Fruit fly (Drosophila melanogaster) whole organism, embryonic: ENCODE data around the gene osi.

ENCODE experiments used
- BEAF-32 ChIP-seq: fragments of 200-800 bp; sonication (Bioruptor generic); optimal IDR thresholded peaks from 3 replicates; lab custom pipeline; 2017; ENCODE audit warnings: missing biosample characterization, missing genetic modification characterization, mild to moderate bottlenecking, moderate library complexity, missing genetic modification reagents
- BtbVII ChIP-seq: fragments of 200-800 bp; sonication (Bioruptor generic); optimal IDR thresholded peaks from 3 replicates; lab custom pipeline; 2017; ENCODE audit warnings: missing biosample characterization, mild to moderate bottlenecking, missing genetic modification characterization
- CG12391 ChIP-seq: fragments of 200-800 bp; sonication (Bioruptor generic); optimal IDR thresholded peaks from 3 replicates; lab custom pipeline; 2018; ENCODE audit warnings: missing biosample characterization, mild to moderate bottlenecking, missing genetic modification characterization, moderate library complexity
- CG12769 ChIP-seq: fragments of 200-800 bp; sonication (Bioruptor generic); optimal IDR thresholded peaks from 2 replicates; lab custom pipeline; 2019; ENCODE audit warnings: missing biosample characterization, mild to moderate bottlenecking, missing genetic modification characterization, moderate library complexity
- CG13287 ChIP-seq: fragments of 200-800 bp; sonication (Bioruptor generic); IDR thresholded peaks from 2 replicates; pipeline ENCODE4 v1.3.6; 2022; ENCODE audit warnings: missing biosample characterization, missing genetic modification characterization; ENCODE audit not compliant: partially characterized antibody
- CG14667 ChIP-seq: fragments of 200-800 bp; sonication (Bioruptor generic); IDR thresholded peaks from 2 replicates; pipeline ENCODE4 v1.3.6; 2022; ENCODE audit warnings: missing biosample characterization, missing genetic modification characterization
- CG15269 ChIP-seq: fragments of 200-800 bp; sonication (Bioruptor generic); optimal IDR thresholded peaks from 2 replicates; lab custom pipeline; 2018; ENCODE audit warnings: missing biosample characterization, mild to moderate bottlenecking, missing genetic modification characterization, moderate library complexity
- CG15696 ChIP-seq: fragments of 200-800 bp; sonication (Bioruptor generic); optimal IDR thresholded peaks from 2 replicates; lab custom pipeline; 2019; ENCODE audit warnings: missing biosample characterization, mild to moderate bottlenecking, missing genetic modification characterization, moderate library complexity
- CG16813 ChIP-seq: fragments of 200-800 bp; sonication (Bioruptor generic); IDR thresholded peaks from 3 replicates; pipeline ENCODE4 v1.3.6; 2022; ENCODE audit warnings: missing biosample characterization, missing genetic modification characterization; ENCODE audit not compliant: partially characterized antibody
- CG16815 ChIP-seq: fragments of 200-800 bp; sonication (Bioruptor generic); optimal IDR thresholded peaks from 3 replicates; lab custom pipeline; 2017; ENCODE audit warnings: missing biosample characterization, mild to moderate bottlenecking, missing genetic modification characterization
- CG16863 ChIP-seq: fragments of 200-800 bp; sonication (Bioruptor generic); optimal IDR thresholded peaks from 3 replicates; lab custom pipeline; 2016; ENCODE audit warnings: missing biosample characterization, missing genetic modification characterization
- CG18619 ChIP-seq: fragments of 200-800 bp; sonication (Bioruptor generic); optimal IDR thresholded peaks from 3 replicates; lab custom pipeline; 2017; ENCODE audit warnings: missing biosample characterization, mild to moderate bottlenecking, missing genetic modification characterization
- CG18764 ChIP-seq: fragments of 200-800 bp; sonication (Bioruptor generic); optimal IDR thresholded peaks from 3 replicates; lab custom pipeline; 2016; ENCODE audit warnings: missing biosample characterization, missing genetic modification characterization
- CG2120 ChIP-seq: fragments of 200-800 bp; sonication (Bioruptor generic); optimal IDR thresholded peaks from 3 replicates; lab custom pipeline; 2016; ENCODE audit warnings: missing biosample characterization, missing genetic modification characterization
- CG2678 ChIP-seq: fragments of 200-800 bp; sonication (Bioruptor generic); optimal IDR thresholded peaks from 3 replicates; lab custom pipeline; 2019; ENCODE audit warnings: missing biosample characterization, mild to moderate bottlenecking, missing genetic modification characterization, moderate library complexity
- CG31224 ChIP-seq: fragments of 200-800 bp; sonication (Bioruptor generic); IDR thresholded peaks from 2 replicates; pipeline ENCODE4 v1.3.6; 2022; ENCODE audit warnings: missing biosample characterization, missing genetic modification characterization
- CG32772 ChIP-seq: fragments of 200-800 bp; sonication (Bioruptor generic); IDR thresholded peaks from 2 replicates; pipeline ENCODE4 v1.3.6; 2022; ENCODE audit warnings: missing biosample characterization, missing genetic modification characterization
- CG42726 ChIP-seq: fragments of 200-800 bp; sonication (Bioruptor generic); IDR thresholded peaks from 2 replicates; pipeline ENCODE4 v1.3.6; 2022; ENCODE audit warnings: missing biosample characterization, missing genetic modification characterization; ENCODE audit not compliant: partially characterized antibody
- CG6813 ChIP-seq: fragments of 200-800 bp; sonication (Bioruptor generic); optimal IDR thresholded peaks from 2 replicates; lab custom pipeline; 2017; ENCODE audit warnings: missing biosample characterization, missing genetic modification characterization, mild to moderate bottlenecking, moderate library complexity, missing genetic modification reagents
- CG7928 ChIP-seq: fragments of 200-800 bp; sonication (Bioruptor generic); optimal IDR thresholded peaks from 2 replicates; lab custom pipeline; 2017; ENCODE audit warnings: missing biosample characterization, mild to moderate bottlenecking, missing genetic modification characterization
- CG9797 ChIP-seq: fragments of 200-800 bp; sonication (Bioruptor generic); optimal IDR thresholded peaks from 3 replicates; lab custom pipeline; 2018; ENCODE audit warnings: missing biosample characterization, mild to moderate bottlenecking, missing genetic modification characterization
- CG9876 ChIP-seq: fragments of 200-800 bp; sonication (Bioruptor generic); optimal IDR thresholded peaks from 2 replicates; lab custom pipeline; 2016; ENCODE audit warnings: missing biosample characterization, missing genetic modification characterization
- CG9932 ChIP-seq: fragments of 200-800 bp; sonication (Bioruptor generic); IDR thresholded peaks from 2 replicates; pipeline ENCODE4 v1.3.6; 2022; ENCODE audit warnings: missing biosample characterization, missing genetic modification characterization
- CTCF ChIP-seq: fragments of 200-800 bp; sonication (Bioruptor generic); optimal IDR thresholded peaks from 2 replicates; lab custom pipeline; 2017; ENCODE audit warnings: missing biosample characterization, mild to moderate bottlenecking, missing genetic modification characterization, moderate library complexity
- Camta ChIP-seq: fragments of 200-800 bp; sonication (Bioruptor generic); optimal IDR thresholded peaks from 2 replicates; lab custom pipeline; 2016; ENCODE audit warnings: missing biosample characterization, missing genetic modification characterization
- Hand ChIP-seq: fragments of 200-800 bp; sonication (Bioruptor generic); optimal IDR thresholded peaks from 2 replicates; lab custom pipeline; 2017; ENCODE audit warnings: mild to moderate bottlenecking, missing biosample characterization, missing genetic modification reagents, missing genetic modification characterization
- Hey ChIP-seq: fragments of 200-800 bp; sonication (Bioruptor generic); optimal IDR thresholded peaks from 3 replicates; lab custom pipeline; 2018; ENCODE audit warnings: missing biosample characterization, mild to moderate bottlenecking, missing genetic modification characterization
- Hmr ChIP-seq: fragments of 200-800 bp; sonication (Bioruptor generic); optimal IDR thresholded peaks from 3 replicates; lab custom pipeline; 2017; ENCODE audit warnings: mild to moderate bottlenecking, missing biosample characterization, missing genetic modification reagents, missing genetic modification characterization
- Hr3 ChIP-seq: fragments of 200-800 bp; sonication (Bioruptor generic); optimal IDR thresholded peaks from 3 replicates; lab custom pipeline; 2016; ENCODE audit warnings: missing biosample characterization, missing genetic modification characterization
- Hr78 ChIP-seq, 2 experiments: fragments of 200-800 bp in 1 of 2; fragments of >200 bp in 1 of 2; sonication (Bioruptor generic) in 1 of 2; optimal IDR thresholded peaks; 2 replicates each; lab custom pipeline; 2017 to 2019; ENCODE audit warnings: missing biosample characterization in 2 of 2, missing genetic modification characterization in 2 of 2, mild to moderate bottlenecking in 1 of 2, moderate library complexity in 1 of 2
- Hsf ChIP-seq: fragments of 200-800 bp; sonication (Bioruptor generic); optimal IDR thresholded peaks from 3 replicates; lab custom pipeline; 2016; ENCODE audit warnings: missing biosample characterization, missing genetic modification characterization
- Meics ChIP-seq: fragments of 200-800 bp; sonication (Bioruptor generic); optimal IDR thresholded peaks from 2 replicates; lab custom pipeline; 2017; ENCODE audit warnings: missing biosample characterization, mild to moderate bottlenecking, missing genetic modification characterization
- Nf-YA ChIP-seq: fragments of 200-800 bp; sonication (Bioruptor generic); IDR thresholded peaks from 2 replicates; pipeline ENCODE4 v1.3.6; 2022; ENCODE audit warnings: missing biosample characterization, missing genetic modification characterization
- Nf-YB ChIP-seq: fragments of 200-800 bp; sonication (Bioruptor generic); optimal IDR thresholded peaks from 3 replicates; lab custom pipeline; 2019; ENCODE audit warnings: missing biosample characterization, mild to moderate bottlenecking, missing genetic modification characterization, moderate library complexity
- Ssrp ChIP-seq: fragments of 200-800 bp; sonication (Bioruptor generic); optimal IDR thresholded peaks from 2 replicates; lab custom pipeline; 2018; ENCODE audit warnings: missing biosample characterization, mild to moderate bottlenecking, missing genetic modification characterization, moderate library complexity
- ab ChIP-seq: fragments of 200-800 bp; sonication (Bioruptor generic); optimal IDR thresholded peaks from 2 replicates; lab custom pipeline; 2016; ENCODE audit warnings: missing biosample characterization, missing genetic modification characterization
- aop ChIP-seq: fragments of 200-800 bp; sonication (Bioruptor generic); IDR thresholded peaks from 2 replicates; pipeline ENCODE4 v1.3.6; 2022; ENCODE audit warnings: missing biosample characterization, missing genetic modification characterization
- bsh ChIP-seq, 2 experiments: fragments of 200-800 bp; sonication (Bioruptor generic); optimal IDR thresholded peaks; 2 replicates each; lab custom pipeline; 2017 to 2018; ENCODE audit warnings: mild to moderate bottlenecking in 2 of 2, missing biosample characterization in 2 of 2, missing genetic modification characterization in 2 of 2, moderate library complexity in 1 of 2
- danr ChIP-seq: fragments of 200-800 bp; sonication (Bioruptor generic); IDR thresholded peaks from 2 replicates; pipeline ENCODE4 v1.3.6; 2022; ENCODE audit warnings: missing biosample characterization, missing genetic modification characterization
- fd102C ChIP-seq: fragments of 200-800 bp; sonication (Bioruptor generic); optimal IDR thresholded peaks from 2 replicates; lab custom pipeline; 2018; ENCODE audit warnings: missing biosample characterization, mild to moderate bottlenecking, missing genetic modification characterization, moderate library complexity
- her ChIP-seq: fragments of 200-800 bp; sonication (Bioruptor generic); optimal IDR thresholded peaks from 2 replicates; lab custom pipeline; 2016; ENCODE audit warnings: missing biosample characterization, missing genetic modification characterization
- nom ChIP-seq: fragments of 200-800 bp; sonication (Bioruptor generic); optimal IDR thresholded peaks from 2 replicates; lab custom pipeline; 2017; ENCODE audit warnings: missing biosample characterization, missing genetic modification characterization, mild to moderate bottlenecking, moderate library complexity, missing genetic modification reagents
- pan ChIP-seq, 4 experiments: fragments of >200 bp in 3 of 4; fragments of 200-800 bp in 1 of 4; sonication (Bioruptor generic) in 1 of 4; optimal IDR thresholded peaks in 3 of 4; IDR thresholded peaks in 1 of 4; 2 replicates each; pipeline versions ENCODE4 v1.3.6 to Lab custom; 2017 to 2022; ENCODE audit warnings: missing biosample characterization in 2 of 4, missing genetic modification characterization in 2 of 4, mixed read lengths in 1 of 4
- pb ChIP-seq: fragments of 200-800 bp; sonication (Bioruptor generic); optimal IDR thresholded peaks from 3 replicates; lab custom pipeline; 2016; ENCODE audit warnings: missing biosample characterization, missing genetic modification characterization
- pita ChIP-seq: fragments of 200-800 bp; sonication (Bioruptor generic); optimal IDR thresholded peaks from 2 replicates; lab custom pipeline; 2017; ENCODE audit warnings: missing biosample characterization, mild to moderate bottlenecking, missing genetic modification characterization
- row ChIP-seq: fragments of 200-800 bp; sonication (Bioruptor generic); IDR thresholded peaks from 3 replicates; pipeline ENCODE4 v1.3.6; 2022; ENCODE audit warnings: missing biosample characterization, missing genetic modification characterization
- sisA ChIP-seq: fragments of 200-800 bp; sonication (Bioruptor generic); IDR thresholded peaks from 2 replicates; pipeline ENCODE4 v1.3.6; 2022; ENCODE audit warnings: missing biosample characterization, missing genetic modification characterization
- tap ChIP-seq: fragments of 200-800 bp; optimal IDR thresholded peaks from 3 replicates; lab custom pipeline; 2019; ENCODE audit warnings: missing biosample characterization, mild to moderate bottlenecking, missing genetic modification characterization, moderate library complexity
- zen ChIP-seq: fragments of 200-800 bp; sonication (Bioruptor generic); optimal IDR thresholded peaks from 3 replicates; lab custom pipeline; 2018; ENCODE audit warnings: missing biosample characterization, mild to moderate bottlenecking, missing genetic modification characterization, moderate library complexity
- zfh2 ChIP-seq: fragments of 200-800 bp; sonication (Bioruptor generic); optimal IDR thresholded peaks from 2 replicates; lab custom pipeline; 2016; ENCODE audit warnings: missing biosample characterization, missing genetic modification characterization

Gene osi

dm6 chr2L:16880930-16881329 lies 6.8 kb downstream of the osi start (continued):
- no peak for TF ChIP-seq Hr3 (GFP tag; lab: Kevin White, UChicago)
- TF ChIP-seq BEAF-32 = peak; percentile 4
- peak; percentile 34 for TF ChIP-seq her
- peak; percentile 15; the same call in 1 of the 3 replicates for TF ChIP-seq row (GFP tag; lab: Robert Waterston, UW)
- TF ChIP-seq Nf-YB (GFP tag; lab: Kevin White, UChicago) = no peak
- no peak for TF ChIP-seq sisA (GFP tag; lab: Robert Waterston, UW)
- no peak for TF ChIP-seq CG16813 (GFP tag; lab: Robert Waterston, UW)
- peak; percentile 10 for TF ChIP-seq CG2120 (GFP tag; lab: Kevin White, UChicago)
- no peak for TF ChIP-seq CG7928 (GFP tag; lab: Kevin White, UChicago)
- peak; percentile 0 for TF ChIP-seq Hmr (GFP tag; lab: Kevin White, UChicago)
- TF ChIP-seq CG42726 (GFP tag; lab: Robert Waterston, UW) = no peak
- TF ChIP-seq CG15696 = no peak
- no peak for TF ChIP-seq CG16815
- no peak for TF ChIP-seq Hand
- TF ChIP-seq CG18764 (GFP tag; lab: Kevin White, UChicago) = no peak
- no peak for TF ChIP-seq CG31224 (GFP tag; lab: Robert Waterston, UW)
- no peak for TF ChIP-seq CG32772
- TF ChIP-seq CG6813 (GFP tag; lab: Kevin White, UChicago) = no peak
- no peak for TF ChIP-seq Nf-YA (GFP tag; lab: Robert Waterston, UW)
- TF ChIP-seq CG13287 (GFP tag; lab: Robert Waterston, UW) = peak; percentile 59
- TF ChIP-seq zfh2 = no peak
- peak; percentile 40 for TF ChIP-seq CG12769
- no peak for TF ChIP-seq CG15269 (tag; lab: Kevin White, UChicago)
- TF ChIP-seq ab (GFP tag; lab: Kevin White, UChicago) = no peak
- TF ChIP-seq fd102C (GFP tag; lab: Kevin White, UChicago) = no peak
- no peak for TF ChIP-seq Hey (tag; lab: Kevin White, UChicago)
- TF ChIP-seq CG18619 (GFP tag; lab: Kevin White, UChicago) = no peak
- no peak for TF ChIP-seq CG9797 (GFP tag; lab: Kevin White, UChicago)
- TF ChIP-seq tap (tag; lab: Kevin White, UChicago) = no peak
- TF ChIP-seq BtbVII (GFP tag; lab: Kevin White, UChicago) = peak; percentile 1
- TF ChIP-seq CTCF (GFP tag; lab: Kevin White, UChicago) = no peak
- no peak for TF ChIP-seq aop (GFP tag; lab: Robert Waterston, UW)
- no peak for TF ChIP-seq danr (GFP tag; lab: Robert Waterston, UW)
- TF ChIP-seq CG16863 (GFP tag; lab: Kevin White, UChicago) = no peak
- TF ChIP-seq pb = peak; percentile 31
- no peak for TF ChIP-seq zen
- no peak for TF ChIP-seq CG14667 (GFP tag; lab: Robert Waterston, UW)
- TF ChIP-seq Hsf (GFP tag; lab: Kevin White, UChicago) = no peak
- TF ChIP-seq bsh (GFP tag; optimal IDR thresholded peaks at IDR 0.05; lab: Kevin White, UChicago) = peak in 1 of 2 experiments; percentile 38
- TF ChIP-seq Hr78 (GFP tag; optimal IDR thresholded peaks at IDR 0.05; lab: Kevin White, UChicago) = no peak
- TF ChIP-seq Camta (GFP tag; lab: Kevin White, UChicago) = no peak
- TF ChIP-seq pan (optimal IDR thresholded peaks at IDR 0.05; lab: Kevin White, UChicago) = no peak
- TF ChIP-seq pan (GFP tag; optimal IDR thresholded peaks at IDR 0.05 in 1 of 2, IDR thresholded peaks at IDR 0.05 in 1 of 2) = no peak
- no peak for TF ChIP-seq CG9876
- TF ChIP-seq Meics (GFP tag; lab: Kevin White, UChicago) = no peak
- TF ChIP-seq pita (GFP tag; lab: Kevin White, UChicago) = no peak
- TF ChIP-seq CG2678 = no peak
- no peak for TF ChIP-seq CG12391 (tag; lab: Kevin White, UChicago)
- no peak for TF ChIP-seq Ssrp
- no peak for TF ChIP-seq nom
- peak; percentile 39; the same call in 1 of the 2 replicates for TF ChIP-seq CG9932 (GFP tag; lab: Robert Waterston, UW)
